Fruit fly (Drosophila melanogaster) whole organism, embryonic: ENCODE results near the gene CG13842.
A peak's percentile ranks its signal among the peaks of the same experiment; 100 is the strongest.

ENCODE experiments used
- Blimp-1 ChIP-seq: fragments of 200-800 bp; sonication (Bioruptor generic); optimal IDR thresholded peaks from 3 replicates; lab custom pipeline; 2018; ENCODE audit warnings: missing biosample characterization, missing genetic modification characterization, mild to moderate bottlenecking, moderate library complexity, missing genetic modification reagents
- CG10321 ChIP-seq: fragments of 200-800 bp; sonication (Bioruptor generic); IDR thresholded peaks from 2 replicates; pipeline ENCODE4 v1.3.6; 2022; ENCODE audit warnings: missing biosample characterization, missing genetic modification characterization
- CG10462 ChIP-seq: fragments of 200-800 bp; sonication (Bioruptor generic); optimal IDR thresholded peaks from 2 replicates; lab custom pipeline; 2016; ENCODE audit warnings: missing biosample characterization, missing genetic modification characterization
- CG11560 ChIP-seq: fragments of 200-800 bp; sonication (Bioruptor generic); IDR thresholded peaks from 3 replicates; pipeline ENCODE4 v1.3.6; 2022; ENCODE audit warnings: missing biosample characterization, missing genetic modification characterization
- CG13123 ChIP-seq: fragments of 200-800 bp; sonication (Bioruptor generic); optimal IDR thresholded peaks from 2 replicates; lab custom pipeline; 2016; ENCODE audit warnings: missing biosample characterization, missing genetic modification characterization
- CG13775 ChIP-seq: fragments of 200-800 bp; sonication (Bioruptor generic); optimal IDR thresholded peaks from 3 replicates; lab custom pipeline; 2017; ENCODE audit warnings: missing biosample characterization, mild to moderate bottlenecking, missing genetic modification characterization
- CG15269 ChIP-seq: fragments of 200-800 bp; sonication (Bioruptor generic); optimal IDR thresholded peaks from 2 replicates; lab custom pipeline; 2018; ENCODE audit warnings: missing biosample characterization, mild to moderate bottlenecking, missing genetic modification characterization, moderate library complexity
- CG17186 ChIP-seq: fragments of 200-800 bp; sonication (Bioruptor generic); optimal IDR thresholded peaks from 3 replicates; lab custom pipeline; 2017; ENCODE audit warnings: missing biosample characterization, missing genetic modification reagents, missing genetic modification characterization
- CG17912 ChIP-seq: fragments of 200-800 bp; sonication (Bioruptor generic); optimal IDR thresholded peaks from 2 replicates; lab custom pipeline; 2018; ENCODE audit warnings: missing biosample characterization, mild to moderate bottlenecking, missing genetic modification characterization
- CG1792 ChIP-seq: fragments of 200-800 bp; sonication (Bioruptor generic); optimal IDR thresholded peaks from 2 replicates; lab custom pipeline; 2016; ENCODE audit warnings: missing biosample characterization, missing genetic modification characterization
- CG2678 ChIP-seq: fragments of 200-800 bp; sonication (Bioruptor generic); optimal IDR thresholded peaks from 3 replicates; lab custom pipeline; 2019; ENCODE audit warnings: missing biosample characterization, mild to moderate bottlenecking, missing genetic modification characterization, moderate library complexity
- CG32772 ChIP-seq: fragments of 200-800 bp; sonication (Bioruptor generic); IDR thresholded peaks from 2 replicates; pipeline ENCODE4 v1.3.6; 2022; ENCODE audit warnings: missing biosample characterization, missing genetic modification characterization
- CG3995 ChIP-seq: fragments of 200-800 bp; sonication (Bioruptor generic); optimal IDR thresholded peaks from 3 replicates; lab custom pipeline; 2016; ENCODE audit warnings: missing biosample characterization, missing genetic modification characterization
- CG43689 ChIP-seq: fragments of 200-800 bp; sonication (Bioruptor generic); IDR thresholded peaks from 2 replicates; pipeline ENCODE4 v1.3.6; 2022; ENCODE audit warnings: missing biosample characterization, missing genetic modification characterization
- CG5953 ChIP-seq: fragments of 200-800 bp; sonication (Bioruptor generic); IDR thresholded peaks from 2 replicates; pipeline ENCODE4 v1.3.6; 2022; ENCODE audit warnings: missing biosample characterization, missing genetic modification characterization
- CG6791 ChIP-seq: fragments of 200-800 bp; sonication (Bioruptor generic); IDR thresholded peaks from 3 replicates; pipeline ENCODE4 v1.3.6; 2022; ENCODE audit warnings: missing biosample characterization, missing genetic modification characterization; ENCODE audit not compliant: partially characterized antibody
- CG6813 ChIP-seq: fragments of 200-800 bp; sonication (Bioruptor generic); optimal IDR thresholded peaks from 2 replicates; lab custom pipeline; 2017; ENCODE audit warnings: missing biosample characterization, missing genetic modification characterization, mild to moderate bottlenecking, moderate library complexity, missing genetic modification reagents
- CG8388 ChIP-seq: fragments of 200-800 bp; sonication (Bioruptor generic); optimal IDR thresholded peaks from 2 replicates; lab custom pipeline; 2019; ENCODE audit warnings: missing biosample characterization, mild to moderate bottlenecking, missing genetic modification characterization, moderate library complexity
- CG8478 ChIP-seq: fragments of >200 bp; optimal IDR thresholded peaks from 2 replicates; lab custom pipeline; 2018
- Chrac-16 ChIP-seq: fragments of 200-800 bp; sonication (Bioruptor generic); optimal IDR thresholded peaks from 3 replicates; lab custom pipeline; 2016; ENCODE audit warnings: missing biosample characterization, missing genetic modification characterization
- Dp ChIP-seq: fragments of 200-800 bp; sonication (Bioruptor generic); optimal IDR thresholded peaks from 2 replicates; lab custom pipeline; 2018; ENCODE audit warnings: missing biosample characterization, mild to moderate bottlenecking, missing genetic modification characterization, moderate library complexity
- Lim3 ChIP-seq: fragments of 200-800 bp; sonication (Bioruptor generic); IDR thresholded peaks from 2 replicates; pipeline ENCODE4 v1.3.6; 2022; ENCODE audit warnings: missing biosample characterization, missing genetic modification characterization
- NFAT ChIP-seq: fragments of 200-800 bp; sonication (Bioruptor generic); IDR thresholded peaks from 2 replicates; pipeline ENCODE4 v1.3.6; 2022; ENCODE audit warnings: missing biosample characterization, missing genetic modification characterization
- Pdp1 ChIP-seq, 2 experiments: fragments of 200-800 bp; sonication (Bioruptor generic); optimal IDR thresholded peaks; 3 replicates each; lab custom pipeline; 2016; ENCODE audit warnings: missing biosample characterization in 2 of 2, missing genetic modification characterization in 2 of 2, mild to moderate bottlenecking in 1 of 2, moderate library complexity in 1 of 2
- Ptx1 ChIP-seq: fragments of 200-800 bp; sonication (Bioruptor generic); IDR thresholded peaks from 2 replicates; pipeline ENCODE4 v1.3.6; 2022; ENCODE audit warnings: missing biosample characterization, missing genetic modification characterization
- Ssrp ChIP-seq: fragments of 200-800 bp; sonication (Bioruptor generic); optimal IDR thresholded peaks from 2 replicates; lab custom pipeline; 2018; ENCODE audit warnings: missing biosample characterization, mild to moderate bottlenecking, missing genetic modification characterization, moderate library complexity
- Vsx1 ChIP-seq: fragments of 200-800 bp; sonication (Bioruptor generic); optimal IDR thresholded peaks from 2 replicates; lab custom pipeline; 2017; ENCODE audit warnings: missing biosample characterization, mild to moderate bottlenecking, missing genetic modification characterization, missing genetic modification reagents
- bigmax ChIP-seq: fragments of 200-800 bp; sonication (Bioruptor generic); optimal IDR thresholded peaks from 2 replicates; lab custom pipeline; 2018; ENCODE audit warnings: missing biosample characterization, mild to moderate bottlenecking, missing genetic modification characterization
- danr ChIP-seq: fragments of 200-800 bp; sonication (Bioruptor generic); IDR thresholded peaks from 2 replicates; pipeline ENCODE4 v1.3.6; 2022; ENCODE audit warnings: missing biosample characterization, missing genetic modification characterization
- ems ChIP-seq: fragments of 200-800 bp; sonication (Bioruptor generic); optimal IDR thresholded peaks from 3 replicates; lab custom pipeline; 2016; ENCODE audit warnings: missing biosample characterization, missing genetic modification characterization
- gfzf ChIP-seq: fragments of 200-800 bp; sonication (Bioruptor generic); optimal IDR thresholded peaks from 2 replicates; lab custom pipeline; 2016; ENCODE audit warnings: missing biosample characterization, mild to moderate bottlenecking, missing genetic modification characterization, moderate library complexity
- gsb ChIP-seq: fragments of 200-800 bp; sonication (Bioruptor generic); IDR thresholded peaks from 2 replicates; pipeline ENCODE4 v1.3.6; 2022; ENCODE audit warnings: missing biosample characterization, missing genetic modification characterization
- hkb ChIP-seq, 2 experiments: fragments of 200-800 bp in 1 of 2; fragments of >200 bp in 1 of 2; sonication (Bioruptor generic) in 1 of 2; IDR thresholded peaks in 1 of 2; optimal IDR thresholded peaks in 1 of 2; 2 replicates each; pipeline versions ENCODE4 v1.3.6 to Lab custom; 2017 to 2022; ENCODE audit warnings: missing biosample characterization in 1 of 2, missing genetic modification characterization in 1 of 2
- insv ChIP-seq, 2 experiments: fragments of 200-800 bp; sonication (Bioruptor generic); optimal IDR thresholded peaks; 3 replicates each; lab custom pipeline; 2016 to 2018; ENCODE audit warnings: missing biosample characterization in 2 of 2, missing genetic modification characterization in 2 of 2
- ken ChIP-seq: fragments of 200-800 bp; sonication (Bioruptor generic); IDR thresholded peaks from 3 replicates; pipeline ENCODE4 v1.3.6; 2022; ENCODE audit warnings: missing biosample characterization, missing genetic modification characterization
- kni ChIP-seq: fragments of 200-800 bp; sonication (Bioruptor generic); optimal IDR thresholded peaks from 3 replicates; lab custom pipeline; 2017; ENCODE audit warnings: mild to moderate bottlenecking, missing biosample characterization, missing genetic modification reagents, missing genetic modification characterization
- lola ChIP-seq, 3 experiments: fragments of >200 bp in 2 of 3; fragments of 200-800 bp in 1 of 3; sonication (Bioruptor generic) in 1 of 3; optimal IDR thresholded peaks; 2 replicates each; lab custom pipeline; 2017 to 2019; ENCODE audit warnings: missing biosample characterization in 3 of 3, missing genetic modification characterization in 3 of 3, mild to moderate bottlenecking in 1 of 3, moderate library complexity in 1 of 3
- maf-S ChIP-seq: fragments of 200-800 bp; sonication (Bioruptor generic); optimal IDR thresholded peaks from 2 replicates; lab custom pipeline; 2016; ENCODE audit warnings: missing biosample characterization, missing genetic modification characterization
- mirr ChIP-seq: fragments of 200-800 bp; sonication (Bioruptor generic); optimal IDR thresholded peaks from 3 replicates; lab custom pipeline; 2018; ENCODE audit warnings: missing biosample characterization, mild to moderate bottlenecking, missing genetic modification characterization
- oc ChIP-seq: fragments of 200-800 bp; sonication (Bioruptor generic); optimal IDR thresholded peaks from 2 replicates; lab custom pipeline; 2018; ENCODE audit warnings: missing biosample characterization, mild to moderate bottlenecking, missing genetic modification characterization, moderate library complexity
- pzg ChIP-seq: fragments of 200-800 bp; sonication (Bioruptor generic); optimal IDR thresholded peaks from 3 replicates; lab custom pipeline; 2018; ENCODE audit warnings: missing biosample characterization, mild to moderate bottlenecking, missing genetic modification characterization, moderate library complexity
- repo ChIP-seq: fragments of 200-800 bp; sonication (Bioruptor generic); optimal IDR thresholded peaks from 2 replicates; lab custom pipeline; 2016; ENCODE audit warnings: missing biosample characterization, missing genetic modification characterization
- sc ChIP-seq, 3 experiments: fragments of >200 bp in 2 of 3; fragments of 200-800 bp in 1 of 3; sonication (Bioruptor generic) in 1 of 3; optimal IDR thresholded peaks; 2 replicates in 2 of 3; 3 replicates in 1 of 3; lab custom pipeline; 2017; ENCODE audit warnings: mild to moderate bottlenecking in 1 of 3, missing biosample characterization in 1 of 3, missing genetic modification characterization in 1 of 3, missing genetic modification reagents in 1 of 3
- tap ChIP-seq: fragments of 200-800 bp; optimal IDR thresholded peaks from 3 replicates; lab custom pipeline; 2019; ENCODE audit warnings: missing biosample characterization, mild to moderate bottlenecking, missing genetic modification characterization, moderate library complexity
- unpg ChIP-seq: fragments of 200-800 bp; sonication (Bioruptor generic); optimal IDR thresholded peaks from 3 replicates; lab custom pipeline; 2018; ENCODE audit warnings: missing biosample characterization, mild to moderate bottlenecking, missing genetic modification characterization, moderate library complexity
- vfl ChIP-seq: fragments of 200-800 bp; sonication (Bioruptor generic); optimal IDR thresholded peaks from 2 replicates; lab custom pipeline; 2016; ENCODE audit warnings: missing biosample characterization, missing genetic modification characterization
- vvl ChIP-seq: fragments of 200-800 bp; sonication (Bioruptor generic); IDR thresholded peaks from 2 replicates; pipeline ENCODE4 v1.3.6; 2022; ENCODE audit warnings: missing biosample characterization, missing genetic modification characterization

The CG13842 gene

DNA sequence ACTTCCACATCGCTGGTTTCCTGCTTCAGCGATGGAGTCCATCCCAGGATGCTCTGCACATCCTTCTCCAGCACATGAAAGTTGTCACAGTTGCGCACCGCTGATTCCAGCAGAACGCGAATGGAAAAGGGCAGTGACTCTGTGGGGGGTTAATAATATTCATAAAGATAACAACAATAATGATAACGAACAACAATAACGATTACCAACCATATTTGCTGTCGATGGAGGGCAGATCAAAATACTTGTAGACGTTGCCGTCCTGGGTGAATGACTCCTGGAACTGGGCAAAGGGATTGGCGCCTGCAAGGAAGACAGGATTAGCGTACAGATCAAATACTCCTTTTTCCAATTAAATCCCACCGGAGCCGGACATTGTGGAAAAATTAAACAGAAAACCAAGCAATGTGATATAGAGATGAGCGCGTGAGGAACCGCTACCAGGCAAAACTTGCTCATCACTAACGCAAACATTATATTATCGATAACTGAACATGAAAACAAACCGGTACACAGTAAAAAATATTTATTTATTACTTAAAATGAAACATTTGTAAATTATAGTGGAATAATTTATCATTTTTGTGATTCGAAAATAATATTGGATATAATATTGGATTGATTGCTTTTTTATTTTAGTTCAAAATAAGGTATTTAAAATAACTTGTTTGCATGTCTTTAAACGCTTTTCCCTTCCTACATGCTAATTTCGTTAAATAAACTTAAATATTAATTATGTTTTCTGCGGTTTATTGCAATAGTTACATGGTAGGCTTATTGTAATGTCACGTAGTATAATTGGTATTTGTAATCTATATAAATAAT, 17.3 kb upstream of the CG13842 start, which contains the start of gene Irp-1A (continued):
- TF ChIP-seq danr, result no peak
- peak; percentile 84 for TF ChIP-seq Blimp-1 (GFP tag; lab: Kevin White, UChicago)
- TF ChIP-seq CG13123 (GFP tag; lab: Kevin White, UChicago), result peak; percentile 41
- peak; percentile 61 for TF ChIP-seq CG3995 (GFP tag; lab: Kevin White, UChicago)
- no peak for TF ChIP-seq CG5953 (GFP tag; lab: Robert Waterston, UW)
- TF ChIP-seq lola (GFP tag; optimal IDR thresholded peaks at IDR 0.05; lab: Kevin White, UChicago), result peak in 1 of 3 experiments; percentile 71
- TF ChIP-seq CG11560 (tag; lab: Robert Waterston, UW), result no peak
- TF ChIP-seq kni (GFP tag; lab: Kevin White, UChicago), result no peak
- TF ChIP-seq unpg (GFP tag; lab: Kevin White, UChicago), result peak; percentile 85
- TF ChIP-seq CG6791 (GFP tag; lab: Robert Waterston, UW), result peak; percentile 79
- TF ChIP-seq CG32772 (GFP tag; lab: Robert Waterston, UW), result peak; percentile 64
- peak in 1 of 2 experiments; percentile 54 for TF ChIP-seq Pdp1 (GFP tag; optimal IDR thresholded peaks at IDR 0.05; lab: Kevin White, UChicago)
- no peak for TF ChIP-seq CG17186 (GFP tag; lab: Kevin White, UChicago)
- peak; percentile 27; the same call in 1 of the 2 replicates for TF ChIP-seq CG10321 (GFP tag; lab: Robert Waterston, UW)
- TF ChIP-seq ken (GFP tag; lab: Robert Waterston, UW), result peak; percentile 56; the same call in 1 of the 3 replicates
- TF ChIP-seq CG43689 (GFP tag; lab: Robert Waterston, UW), result no peak
- TF ChIP-seq vfl (GFP tag; lab: Kevin White, UChicago), result peak; percentile 23
- TF ChIP-seq bigmax (GFP tag; lab: Kevin White, UChicago), result no peak
- TF ChIP-seq vvl (GFP tag; lab: Robert Waterston, UW), result peak; percentile 90
- peak; percentile 80 for TF ChIP-seq Ptx1 (GFP tag; lab: Robert Waterston, UW)
- peak; percentile 57 for TF ChIP-seq Vsx1 (GFP tag; lab: Kevin White, UChicago)
- TF ChIP-seq CG17912 (GFP tag; lab: Kevin White, UChicago), result no peak
- TF ChIP-seq NFAT (GFP tag; lab: Robert Waterston, UW), result peak; percentile 64; the same call in 1 of the 2 replicates
- TF ChIP-seq CG2678 (tag; lab: Kevin White, UChicago), result peak; percentile 87
- peak; percentile 31 for TF ChIP-seq CG10462
- TF ChIP-seq tap (tag; lab: Kevin White, UChicago), result peak; percentile 77
- TF ChIP-seq Dp (GFP tag; lab: Kevin White, UChicago), result peak; percentile 37
- TF ChIP-seq insv (GFP tag; optimal IDR thresholded peaks at IDR 0.05; lab: Kevin White, UChicago), result peak in 1 of 2 experiments; percentile 6
- peak; percentile 66 for TF ChIP-seq Ssrp (tag; lab: Kevin White, UChicago)
- TF ChIP-seq mirr (GFP tag; lab: Kevin White, UChicago), result peak; percentile 43
- TF ChIP-seq CG15269 (tag; lab: Kevin White, UChicago), result peak; percentile 86
- peak; percentile 57 for TF ChIP-seq Chrac-16 (GFP tag; lab: Kevin White, UChicago)
- TF ChIP-seq CG8388, result peak; percentile 76
- peak; percentile 69 for TF ChIP-seq CG13775 (GFP tag; lab: Kevin White, UChicago)
- peak; percentile 78 for TF ChIP-seq oc (tag; lab: Kevin White, UChicago)
- no peak for TF ChIP-seq hkb (optimal IDR thresholded peaks at IDR 0.05; lab: Kevin White, UChicago)
- TF ChIP-seq hkb (GFP tag; IDR thresholded peaks at IDR 0.05; lab: Robert Waterston, UW), result peak; percentile 77
- TF ChIP-seq gfzf (GFP tag; lab: Kevin White, UChicago), result peak; percentile 16
- no peak for TF ChIP-seq sc (optimal IDR thresholded peaks at IDR 0.05; lab: Kevin White, UChicago)
- TF ChIP-seq sc (GFP tag; optimal IDR thresholded peaks at IDR 0.05; lab: Kevin White, UChicago), result no peak
- TF ChIP-seq Lim3 (GFP tag; lab: Robert Waterston, UW), result no peak
- peak; percentile 59 for TF ChIP-seq pzg (GFP tag; lab: Kevin White, UChicago)
- TF ChIP-seq gsb (GFP tag; lab: Robert Waterston, UW), result peak; percentile 51; the same call in 1 of the 2 replicates
- TF ChIP-seq CG8478 (lab: Kevin White, UChicago), result no peak
- TF ChIP-seq maf-S (GFP tag; lab: Kevin White, UChicago), result no peak
- peak; percentile 52 for TF ChIP-seq CG6813 (GFP tag; lab: Kevin White, UChicago)
- no peak for TF ChIP-seq ems (GFP tag; lab: Kevin White, UChicago)
- TF ChIP-seq repo (GFP tag; lab: Kevin White, UChicago), result no peak
- peak; percentile 18 for TF ChIP-seq CG1792 (GFP tag; lab: Kevin White, UChicago)
